Worm (Caenorhabditis elegans): ENCODE measurements around the gene srh-185.

- no peak for TF ChIP-seq skn-1 (tag; optimal IDR thresholded peaks at IDR 0.05)
- TF ChIP-seq snpc-4 (tag; optimal IDR thresholded peaks at IDR 0.05) = no peak
- no peak for TF ChIP-seq R02D3.7 (tag; optimal IDR thresholded peaks at IDR 0.05)
- TF ChIP-seq nhr-11 (tag; optimal IDR thresholded peaks at IDR 0.05) = no peak
- TF ChIP-seq ceh-82 (tag; optimal IDR thresholded peaks at IDR 0.05) = no peak
- TF ChIP-seq unc-39 (tag; optimal IDR thresholded peaks at IDR 0.05) = no peak
- TF ChIP-seq mdl-1 (tag; optimal IDR thresholded peaks at IDR 0.05) = no peak
Measured at ce11 chrV:3113751-3114150, 47.7 kb downstream of the srh-185 start, which contains the start of gene Y73C8C.8.

Measured in whole organism, L2 larva.